Worm (Caenorhabditis elegans): ENCODE measurements around the gene F14H8.5.

DNA sequence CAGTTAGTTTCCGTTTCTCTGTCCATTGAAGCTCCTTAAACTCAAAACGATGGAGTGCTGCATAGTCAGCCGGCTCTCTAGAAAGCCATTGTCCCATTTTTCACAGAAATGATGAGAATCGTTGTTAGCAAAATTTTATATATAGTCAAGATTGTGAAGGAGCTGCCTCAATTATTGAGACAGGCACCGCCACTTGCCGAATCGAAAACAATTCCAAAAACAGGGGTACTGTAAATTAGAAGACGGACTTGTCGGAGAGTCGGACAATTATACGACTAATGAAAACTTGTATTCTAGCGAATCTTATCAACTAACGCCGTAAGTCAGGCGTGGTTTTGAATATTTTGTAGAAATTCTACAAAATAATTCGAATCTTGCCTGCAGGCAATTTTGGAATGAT is 603 bp upstream of the F14H8.5 start, which contains the start of gene F14H8.2:
- TF ChIP-seq tag-97 (GFP tag; IDR thresholded peaks at IDR 0.05) (no peak), pha-4 (GFP tag; IDR thresholded peaks at IDR 0.05) (no peak), pha-4 (tag; optimal IDR thresholded peaks at IDR 0.05) (no peak), unc-62 (GFP tag; optimal IDR thresholded peaks at IDR 0.05 in 1 of 2) (no peak), unc-62 (tag; optimal IDR thresholded peaks at IDR 0.05) (no peak), ces-1 (GFP tag; optimal IDR thresholded peaks at IDR 0.05) (no peak), sdz-12 (GFP tag; optimal IDR thresholded peaks at IDR 0.05) (no peak), pqm-1 (tag; optimal IDR thresholded peaks at IDR 0.05) (no peak), nhr-11 (tag; optimal IDR thresholded peaks at IDR 0.05) (no peak), egl-27 (tag; optimal IDR thresholded peaks at IDR 0.05) (no peak), snpc-4 (tag; optimal IDR thresholded peaks at IDR 0.05) (no peak), ama-1 (optimal IDR thresholded peaks at IDR 0.05) (no peak), nhr-77 (tag; optimal IDR thresholded peaks at IDR 0.05) (no peak)
